Worm (Caenorhabditis elegans) whole organism, L1 larva: ENCODE results near the gene tbx-34.

Source experiments
- C04F5.9 ChIP-seq: sonication (generic microtip); optimal IDR thresholded peaks from 2 replicates; lab custom pipeline; 2016; ENCODE audit warnings: missing genetic modification characterization, missing compliant biosample characterization
- C16A3.4 ChIP-seq: fragments of 150-350 bp; optimal IDR thresholded peaks from 2 replicates; lab custom pipeline; 2014; ENCODE audit warnings: missing biosample characterization, missing genetic modification characterization
- C34B4.2 ChIP-seq: sonication (generic microtip); optimal IDR thresholded peaks from 2 replicates; lab custom pipeline; 2017; ENCODE audit warnings: mild to moderate bottlenecking, missing genetic modification characterization, missing compliant biosample characterization
- F16B12.6 ChIP-seq: fragments of 150-350 bp; optimal IDR thresholded peaks from 2 replicates; lab custom pipeline; 2014; ENCODE audit warnings: missing biosample characterization, missing genetic modification characterization
- alr-1 ChIP-seq: fragments of 200-800 bp; sonication (Bioruptor generic); optimal IDR thresholded peaks from 2 replicates; lab custom pipeline; 2018; ENCODE audit warnings: borderline replicate concordance, mild to moderate bottlenecking, missing genetic modification characterization, missing compliant biosample characterization
- aly-2 ChIP-seq: fragments of 150-350 bp; optimal IDR thresholded peaks from 2 replicates; lab custom pipeline; 2014; ENCODE audit warnings: missing biosample characterization, missing genetic modification characterization
- blmp-1 ChIP-seq: fragments of 150-350 bp; optimal IDR thresholded peaks from 2 replicates; lab custom pipeline; 2014; ENCODE audit warnings: missing biosample characterization, missing genetic modification characterization
- ceh-63 ChIP-seq: fragments of 200-800 bp; sonication (Bioruptor generic); optimal IDR thresholded peaks from 2 replicates; lab custom pipeline; 2018; ENCODE audit warnings: mild to moderate bottlenecking, missing genetic modification characterization, missing compliant biosample characterization
- ceh-82 ChIP-seq, 3 experiments: fragments of 150-350 bp in 1 of 3; sonication (generic microtip) in 2 of 3; optimal IDR thresholded peaks; 2 replicates each; lab custom pipeline; 2014 to 2017; ENCODE audit warnings: missing biosample characterization in 3 of 3, missing genetic modification characterization in 3 of 3
- ceh-88 ChIP-seq: fragments of 200-800 bp; sonication (Bioruptor generic); IDR thresholded peaks from 2 replicates; pipeline ENCODE4 v1.3.6; 2022; ENCODE audit warnings: missing genetic modification characterization, missing compliant biosample characterization
- ceh-90 ChIP-seq: sonication (generic microtip); optimal IDR thresholded peaks from 2 replicates; lab custom pipeline; 2016; ENCODE audit warnings: missing genetic modification characterization, missing compliant biosample characterization
- dpl-1 ChIP-seq, 3 experiments: fragments of 150-350 bp in 2 of 3; sonication (generic microtip) in 1 of 3; optimal IDR thresholded peaks; 2 replicates each; lab custom pipeline; 2014 to 2017; ENCODE audit warnings: missing biosample characterization in 3 of 3, missing genetic modification characterization in 3 of 3, missing genetic modification reagents in 3 of 3
- dsc-1 ChIP-seq: sonication (generic microtip); optimal IDR thresholded peaks from 2 replicates; lab custom pipeline; 2016; ENCODE audit warnings: mild to moderate bottlenecking, missing genetic modification characterization, missing compliant biosample characterization
- efl-1 ChIP-seq, 4 experiments: fragments of 150-350 bp; optimal IDR thresholded peaks in 3 of 4; peaks in 1 of 4; 1 replicate in 1 of 4; 2 replicates in 3 of 4; lab custom pipeline; 2014; ENCODE audit warnings: missing biosample characterization in 2 of 4, missing genetic modification characterization in 2 of 4, missing genetic modification reagents in 2 of 4
- elt-3 ChIP-seq, 6 experiments: fragments of 150-350 bp in 1 of 6; sonication (generic microtip); optimal IDR thresholded peaks; 2 replicates each; lab custom pipeline; 2017 to 2018; ENCODE audit warnings: missing biosample characterization in 6 of 6, missing genetic modification characterization in 6 of 6, inconsistent platforms in 1 of 6
- ets-5 ChIP-seq: fragments of 200-800 bp; sonication (Bioruptor generic); IDR thresholded peaks from 2 replicates; pipeline ENCODE4 v1.3.6; 2022; ENCODE audit warnings: missing genetic modification characterization, missing compliant biosample characterization
- fkh-8 ChIP-seq: sonication (generic microtip); optimal IDR thresholded peaks from 2 replicates; lab custom pipeline; 2016; ENCODE audit warnings: mild to moderate bottlenecking, missing genetic modification characterization, missing compliant biosample characterization
- hlh-17 ChIP-seq: fragments of 200-800 bp; sonication (Bioruptor generic); optimal IDR thresholded peaks from 2 replicates; lab custom pipeline; 2018; ENCODE audit warnings: missing genetic modification characterization, mild to moderate bottlenecking, missing compliant biosample characterization, moderate library complexity, borderline replicate concordance
- isw-1 ChIP-seq: fragments of 200-800 bp; sonication (Bioruptor generic); IDR thresholded peaks from 2 replicates; pipeline ENCODE4 v1.3.6; 2022; ENCODE audit warnings: missing genetic modification characterization, missing compliant biosample characterization
- jun-1 ChIP-seq: fragments of 150-350 bp; optimal IDR thresholded peaks from 2 replicates; lab custom pipeline; 2014; ENCODE audit warnings: missing biosample characterization, missing genetic modification reagents, missing genetic modification characterization
- lin-14 ChIP-seq: fragments of 200-800 bp; sonication (Bioruptor generic); optimal IDR thresholded peaks from 2 replicates; lab custom pipeline; 2018; ENCODE audit warnings: mild to moderate bottlenecking, missing genetic modification characterization, moderate library complexity, missing compliant biosample characterization
- lin-15B ChIP-seq: fragments of 150-350 bp; sonication (generic microtip); optimal IDR thresholded peaks from 3 replicates; lab custom pipeline; 2014; ENCODE audit warnings: missing biosample characterization, missing genetic modification characterization
- lin-35 ChIP-seq, 2 experiments: fragments of 150-350 bp; optimal IDR thresholded peaks; 2 replicates each; lab custom pipeline; 2014; ENCODE audit warnings: missing biosample characterization in 2 of 2, missing genetic modification characterization in 2 of 2, missing genetic modification reagents in 2 of 2
- lsy-2 ChIP-seq, 2 experiments: fragments of 150-350 bp; optimal IDR thresholded peaks; 2 replicates each; lab custom pipeline; 2014; ENCODE audit warnings: missing biosample characterization in 2 of 2, missing genetic modification characterization in 2 of 2
- mdl-1 ChIP-seq, 2 experiments: fragments of 150-350 bp; optimal IDR thresholded peaks; 2 replicates each; lab custom pipeline; 2014 to 2017; ENCODE audit warnings: missing biosample characterization in 2 of 2, missing genetic modification characterization in 2 of 2, inconsistent platforms in 1 of 2
- mef-2 ChIP-seq: fragments of 150-350 bp; optimal IDR thresholded peaks from 2 replicates; lab custom pipeline; 2014; ENCODE audit warnings: missing biosample characterization, missing genetic modification characterization
- mep-1 ChIP-seq: fragments of 150-350 bp; optimal IDR thresholded peaks from 2 replicates; lab custom pipeline; 2014; ENCODE audit warnings: missing biosample characterization, missing genetic modification characterization
- nhr-12 ChIP-seq: sonication (generic microtip); optimal IDR thresholded peaks from 2 replicates; lab custom pipeline; 2017; ENCODE audit warnings: missing biosample characterization, missing genetic modification characterization
- nhr-19 ChIP-seq: fragments of 200-800 bp; sonication (Bioruptor generic); conservative IDR thresholded peaks from 2 replicates; pipeline ENCODE4 v1.3.6; 2022; ENCODE audit warnings: missing genetic modification characterization, missing compliant biosample characterization
- nhr-20 ChIP-seq: sonication (generic microtip); optimal IDR thresholded peaks from 2 replicates; lab custom pipeline; 2016; ENCODE audit warnings: mild to moderate bottlenecking, missing genetic modification characterization, missing compliant biosample characterization
- nhr-47 ChIP-seq: sonication (generic microtip); optimal IDR thresholded peaks from 2 replicates; lab custom pipeline; 2016; ENCODE audit warnings: mild to moderate bottlenecking, missing genetic modification characterization, moderate library complexity, missing compliant biosample characterization
- nhr-85 ChIP-seq: sonication (generic microtip); peaks from one replicate; lab custom pipeline; 2016; ENCODE audit warnings: missing genetic modification characterization, inconsistent platforms, missing compliant biosample characterization
- nhr-90 ChIP-seq: sonication (generic microtip); optimal IDR thresholded peaks from 2 replicates; lab custom pipeline; 2016; ENCODE audit warnings: mild to moderate bottlenecking, missing genetic modification characterization, missing compliant biosample characterization; ENCODE audit not compliant: poor library complexity
- pag-3 ChIP-seq: sonication (generic microtip); optimal IDR thresholded peaks from 2 replicates; lab custom pipeline; 2017; ENCODE audit warnings: missing genetic modification characterization, mild to moderate bottlenecking, missing compliant biosample characterization, antibody characterized with exemption, borderline replicate concordance; ENCODE audit not compliant: insufficient read depth
- rnt-1 ChIP-seq: sonication (generic microtip); optimal IDR thresholded peaks from 2 replicates; lab custom pipeline; 2016; ENCODE audit warnings: mild to moderate bottlenecking, missing genetic modification characterization, moderate library complexity, missing compliant biosample characterization
- skn-1 ChIP-seq: fragments of 150-350 bp; optimal IDR thresholded peaks from 2 replicates; lab custom pipeline; 2014; ENCODE audit warnings: missing biosample characterization, missing genetic modification characterization
- snpc-4 ChIP-seq: fragments of 150-350 bp; optimal IDR thresholded peaks from 2 replicates; lab custom pipeline; 2014; ENCODE audit warnings: missing biosample characterization, missing genetic modification characterization
- snu-23 ChIP-seq: sonication (generic microtip); optimal IDR thresholded peaks from 2 replicates; lab custom pipeline; 2016; ENCODE audit warnings: missing genetic modification characterization, missing compliant biosample characterization
- sox-4 ChIP-seq: sonication (generic microtip); optimal IDR thresholded peaks from 2 replicates; lab custom pipeline; 2016; ENCODE audit warnings: missing genetic modification characterization, missing compliant biosample characterization
- swsn-7 ChIP-seq: sonication (generic microtip); optimal IDR thresholded peaks from 2 replicates; lab custom pipeline; 2016; ENCODE audit warnings: missing genetic modification characterization, missing compliant biosample characterization
- tbx-2 ChIP-seq: sonication (generic microtip); optimal IDR thresholded peaks from 2 replicates; lab custom pipeline; 2016; ENCODE audit warnings: missing genetic modification characterization, missing compliant biosample characterization
- unc-130 ChIP-seq: fragments of 150-350 bp; optimal IDR thresholded peaks from 2 replicates; lab custom pipeline; 2017; ENCODE audit warnings: missing biosample characterization, missing genetic modification characterization, inconsistent platforms
- unc-30 ChIP-seq: sonication (generic microtip); optimal IDR thresholded peaks from 2 replicates; lab custom pipeline; 2017; ENCODE audit warnings: missing biosample characterization, missing genetic modification characterization
- unc-62 ChIP-seq: fragments of 150-350 bp; optimal IDR thresholded peaks from 2 replicates; lab custom pipeline; 2014; ENCODE audit warnings: missing biosample characterization, missing genetic modification reagents, missing genetic modification characterization
- vab-15 ChIP-seq: sonication (generic microtip); optimal IDR thresholded peaks from 2 replicates; lab custom pipeline; 2017; ENCODE audit warnings: missing genotype, mild to moderate bottlenecking, missing genetic modification characterization, missing compliant biosample characterization
- xbp-1 ChIP-seq: sonication (generic microtip); optimal IDR thresholded peaks from 2 replicates; lab custom pipeline; 2016; ENCODE audit warnings: missing genetic modification characterization, missing compliant biosample characterization
- zip-4 ChIP-seq: fragments of 200-800 bp; sonication (Bioruptor generic); optimal IDR thresholded peaks from 2 replicates; lab custom pipeline; 2018; ENCODE audit warnings: mild to moderate bottlenecking, missing genetic modification characterization, moderate library complexity, missing compliant biosample characterization
- ztf-11 ChIP-seq, 2 experiments: sonication (generic microtip); optimal IDR thresholded peaks; 2 replicates each; lab custom pipeline; 2016 to 2017; ENCODE audit warnings: missing genetic modification characterization in 2 of 2, missing biosample characterization in 1 of 2, missing compliant biosample characterization in 1 of 2

The tbx-34 gene

DNA sequence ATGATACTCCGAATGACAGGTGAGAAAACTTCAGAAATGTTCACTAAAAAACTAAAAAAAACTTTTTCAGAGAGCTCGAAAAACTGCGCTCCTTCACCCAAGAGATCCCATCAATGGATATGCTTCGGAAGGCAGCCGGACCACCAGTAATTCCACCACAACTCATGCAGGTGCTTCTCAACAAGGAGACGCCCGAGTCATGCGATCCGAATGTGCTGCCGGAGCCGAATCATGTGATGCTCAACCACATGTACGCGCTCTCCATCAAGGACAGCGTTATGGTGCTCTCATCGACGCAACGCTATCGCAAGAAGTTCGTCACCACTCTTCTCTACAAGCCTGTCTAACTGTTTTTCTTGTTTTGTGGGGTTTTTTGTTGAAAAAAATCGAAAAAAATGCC lies 19.7 kb upstream of the tbx-34 start:
- TF ChIP-seq ztf-11 (tag; optimal IDR thresholded peaks at IDR 0.05; lab: Kevin White, UChicago) (no peak), swsn-7 (tag; lab: Kevin White, UChicago) (no peak), isw-1 (GFP tag; lab: Robert Waterston, UW) (no peak), nhr-20 (tag; lab: Kevin White, UChicago) (no peak), ets-5 (GFP tag; lab: Robert Waterston, UW) (0 out of 2 replicates have a peak, but pooled peaks have one; percentile 55), nhr-85 (tag; lab: Kevin White, UChicago) (peak; percentile 37), efl-1 (optimal IDR thresholded peaks at IDR 0.05; lab: Kevin White, UChicago) (no peak), efl-1 (GFP tag; optimal IDR thresholded peaks at IDR 0.05 in 1 of 2; lab: Kevin White, UChicago) (peak in 1 of 2 experiments; percentile 81)

DNA sequence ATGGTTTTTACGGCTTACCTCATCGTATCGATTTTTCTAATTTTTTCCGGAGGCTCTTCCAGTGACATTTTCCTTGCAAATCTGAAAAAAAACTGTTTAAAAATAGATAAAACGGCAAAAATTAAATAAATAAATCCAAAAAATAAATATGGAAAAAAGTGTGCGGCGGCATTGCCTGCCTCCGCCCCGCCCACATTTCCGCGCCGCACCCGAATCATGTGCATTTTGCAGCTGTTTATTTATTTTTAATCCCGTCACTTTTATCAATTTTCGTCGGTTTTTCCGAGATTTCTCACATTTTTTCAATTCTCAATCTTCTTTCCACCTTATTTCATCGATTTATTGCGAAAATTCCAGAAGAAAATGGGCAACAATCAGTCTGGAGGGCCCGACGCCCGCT lies 18.7 kb upstream of the tbx-34 start, which contains the start of the genes Y47D3A.14 and aakb-2:
Gene Y47D3A.14 (minus strand): TSS at position 81 of the 400 bp plus-strand sequence.
Gene aakb-2 (plus strand): TSS at position 356 of the 400 bp plus-strand sequence.
- TF ChIP-seq mep-1 (peak; percentile 60), dsc-1 (tag; lab: Kevin White, UChicago) (peak; percentile 28), ceh-90 (no peak), nhr-19 (GFP tag; lab: Robert Waterston, UW) (peak; percentile 50), lin-35 (GFP tag; optimal IDR thresholded peaks at IDR 0.05; lab: Kevin White, UChicago) (peak; percentile 38 to 55), ceh-88 (GFP tag; lab: Robert Waterston, UW) (no peak), efl-1 (optimal IDR thresholded peaks at IDR 0.05; lab: Kevin White, UChicago) (peak; percentile 19 to 49), efl-1 (GFP tag; optimal IDR thresholded peaks at IDR 0.05 in 1 of 2; lab: Kevin White, UChicago) (peak in 1 of 2 experiments; percentile 60), pag-3 (tag; lab: Kevin White, UChicago) (no peak), mdl-1 (tag; optimal IDR thresholded peaks at IDR 0.05; lab: Kevin White, UChicago) (peak in 1 of 2 experiments; percentile 72), lin-15B (tag; lab: Kevin White, UChicago) (no peak), mef-2 (tag; lab: Kevin White, UChicago) (no peak), zip-4 (GFP tag; lab: Kevin White, UChicago) (no peak), isw-1 (GFP tag; lab: Robert Waterston, UW) (no peak), hlh-17 (GFP tag; lab: Kevin White, UChicago) (no peak), aly-2 (no peak), elt-3 (tag; optimal IDR thresholded peaks at IDR 0.05; lab: Kevin White, UChicago) (peak in 1 of 6 experiments; percentile 24), xbp-1 (peak; percentile 55), sox-4 (tag; lab: Kevin White, UChicago) (no peak), nhr-90 (tag; lab: Kevin White, UChicago) (peak; percentile 38), tbx-2 (tag; lab: Kevin White, UChicago) (peak; percentile 52), nhr-47 (tag; lab: Kevin White, UChicago) (peak; percentile 53), F16B12.6 (tag; lab: Kevin White, UChicago) (peak; percentile 23), C04F5.9 (tag; lab: Kevin White, UChicago) (no peak), C16A3.4 (tag; lab: Kevin White, UChicago) (peak; percentile 62), ceh-63 (GFP tag; lab: Kevin White, UChicago) (no peak), nhr-85 (tag; lab: Kevin White, UChicago) (peak; percentile 71), lin-14 (GFP tag; lab: Kevin White, UChicago) (peak; percentile 64), ceh-82 (tag; optimal IDR thresholded peaks at IDR 0.05; lab: Kevin White, UChicago) (peak; percentile 14 to 56 (median 33)), unc-30 (tag; lab: Kevin White, UChicago) (no peak), lsy-2 (tag; optimal IDR thresholded peaks at IDR 0.05; lab: Kevin White, UChicago) (peak; percentile 63 to 66), dpl-1 (GFP tag; optimal IDR thresholded peaks at IDR 0.05; lab: Kevin White, UChicago) (peak; percentile 16 to 65 (median 39)), unc-62 (GFP tag; lab: Kevin White, UChicago) (no peak), ztf-11 (tag; optimal IDR thresholded peaks at IDR 0.05; lab: Kevin White, UChicago) (no peak), blmp-1 (tag; lab: Kevin White, UChicago) (peak; percentile 35), alr-1 (tag; lab: Kevin White, UChicago) (no peak), fkh-8 (tag; lab: Kevin White, UChicago) (peak; percentile 52), snpc-4 (tag; lab: Kevin White, UChicago) (peak; percentile 6), nhr-20 (tag; lab: Kevin White, UChicago) (peak; percentile 60), snu-23 (GFP tag; lab: Kevin White, UChicago) (peak; percentile 77), nhr-12 (tag; lab: Kevin White, UChicago) (no peak), rnt-1 (tag; lab: Kevin White, UChicago) (peak; percentile 42), C34B4.2 (tag; lab: Kevin White, UChicago) (no peak), skn-1 (tag; lab: Kevin White, UChicago) (peak; percentile 66), vab-15 (no peak), jun-1 (tag; lab: Kevin White, UChicago) (no peak), swsn-7 (tag; lab: Kevin White, UChicago) (peak; percentile 62), unc-130 (peak; percentile 87)
